Fruit fly (Drosophila melanogaster) whole organism, adult: ENCODE results near the gene CG11694.

Experiments used
- CG11617 ChIP-seq: fragments of 200-800 bp; sonication (Bioruptor generic); optimal IDR thresholded peaks from 2 replicates; lab custom pipeline; 2017; ENCODE audit warnings: mild to moderate bottlenecking, missing biosample characterization, missing genetic modification reagents, missing genetic modification characterization
- CG7045 ChIP-seq: fragments of 200-800 bp; sonication (Bioruptor generic); optimal IDR thresholded peaks from 2 replicates; lab custom pipeline; 2017; ENCODE audit warnings: missing biosample characterization, mild to moderate bottlenecking, missing genetic modification characterization
- Hr96 ChIP-seq: fragments of 200-800 bp; sonication (Bioruptor generic); optimal IDR thresholded peaks from 2 replicates; lab custom pipeline; 2016; ENCODE audit warnings: missing biosample characterization, missing genetic modification characterization
- Mnt ChIP-seq: fragments of 200-800 bp; sonication (Bioruptor generic); optimal IDR thresholded peaks from 2 replicates; lab custom pipeline; 2016; ENCODE audit warnings: missing biosample characterization, mild to moderate bottlenecking, missing genetic modification characterization
- bab1 ChIP-seq: fragments of 200-800 bp; sonication (Bioruptor generic); optimal IDR thresholded peaks from 3 replicates; lab custom pipeline; 2019; ENCODE audit warnings: missing biosample characterization, mild to moderate bottlenecking, missing genetic modification characterization, moderate library complexity
- cic ChIP-seq: fragments of 200-800 bp; sonication (Bioruptor generic); optimal IDR thresholded peaks from 2 replicates; lab custom pipeline; 2017; ENCODE audit warnings: missing biosample characterization, mild to moderate bottlenecking, missing genetic modification characterization, moderate library complexity
- kay ChIP-seq: fragments of 200-800 bp; sonication (Bioruptor generic); peaks from one replicate; lab custom pipeline; 2016; ENCODE audit warnings: missing biosample characterization, missing genetic modification characterization, borderline replicate concordance

- TF ChIP-seq Hr96 (GFP tag; lab: Kevin White, UChicago), result no peak
- TF ChIP-seq kay (GFP tag; lab: Kevin White, UChicago), result peak; percentile 12
- TF ChIP-seq Mnt (GFP tag; lab: Kevin White, UChicago), result no peak
- TF ChIP-seq bab1 (GFP tag; lab: Kevin White, UChicago), result no peak
- no peak for TF ChIP-seq CG11617 (GFP tag; lab: Kevin White, UChicago)
- TF ChIP-seq cic (GFP tag; lab: Kevin White, UChicago), result no peak
- TF ChIP-seq CG7045, result no peak
Measured at dm6 chr3R:8334471-8334783, 22.5 kb upstream of the CG11694 start.
